Fruit fly (Drosophila melanogaster): ENCODE results near the gene CG17959.

dm6 chrX:2963790-2964335, 17.0 kb downstream of the CG17959 start:
- no peak for TF ChIP-seq Abd-B (GFP tag; optimal IDR thresholded peaks at IDR 0.05)
- no peak for TF ChIP-seq psq (GFP tag; optimal IDR thresholded peaks at IDR 0.05)
- no peak for TF ChIP-seq Dfd (GFP tag; optimal IDR thresholded peaks at IDR 0.05)
- no peak for TF ChIP-seq Myc (optimal IDR thresholded peaks at IDR 0.05)

Measured in whole organism, wandering third instar larva.